Fruit fly (Drosophila melanogaster) whole organism, embryonic: Measurements from ENCODE around the gene Chpf.
A peak's percentile ranks its signal among the peaks of the same experiment; 100 is the strongest.

Source experiments
- Adf1 ChIP-seq: fragments of 200-800 bp; sonication (Bioruptor generic); IDR thresholded peaks from 2 replicates; pipeline ENCODE4 v1.3.6; 2022; ENCODE audit warnings: missing biosample characterization, missing genetic modification characterization
- Aef1 ChIP-seq: fragments of 200-800 bp; sonication (Bioruptor generic); IDR thresholded peaks from 3 replicates; pipeline ENCODE4 v1.3.6; 2022; ENCODE audit warnings: missing biosample characterization, missing genetic modification characterization
- CG12071 ChIP-seq: fragments of 200-800 bp; sonication (Bioruptor generic); optimal IDR thresholded peaks from 3 replicates; lab custom pipeline; 2018; ENCODE audit warnings: missing biosample characterization, mild to moderate bottlenecking, missing genetic modification characterization
- CG13424 ChIP-seq: fragments of 200-800 bp; sonication (Bioruptor generic); optimal IDR thresholded peaks from 2 replicates; lab custom pipeline; 2019; ENCODE audit warnings: missing biosample characterization, mild to moderate bottlenecking, missing genetic modification characterization, moderate library complexity
- CG13775 ChIP-seq: fragments of 200-800 bp; sonication (Bioruptor generic); optimal IDR thresholded peaks from 3 replicates; lab custom pipeline; 2017; ENCODE audit warnings: missing biosample characterization, mild to moderate bottlenecking, missing genetic modification characterization
- CG14667 ChIP-seq: fragments of 200-800 bp; sonication (Bioruptor generic); IDR thresholded peaks from 2 replicates; pipeline ENCODE4 v1.3.6; 2022; ENCODE audit warnings: missing biosample characterization, missing genetic modification characterization
- CG17829 ChIP-seq: fragments of 200-800 bp; optimal IDR thresholded peaks from 2 replicates; lab custom pipeline; 2019; ENCODE audit warnings: missing biosample characterization, mild to moderate bottlenecking, missing genetic modification characterization, moderate library complexity
- CG2129 ChIP-seq: fragments of 200-800 bp; sonication (Bioruptor generic); IDR thresholded peaks from 2 replicates; pipeline ENCODE4 v1.3.6; 2022; ENCODE audit warnings: missing biosample characterization, missing genetic modification characterization; ENCODE audit not compliant: partially characterized antibody
- CG2712 ChIP-seq: fragments of 200-800 bp; optimal IDR thresholded peaks from 3 replicates; lab custom pipeline; 2019; ENCODE audit warnings: missing biosample characterization, mild to moderate bottlenecking, missing genetic modification characterization, moderate library complexity
- CG30431 ChIP-seq: fragments of 200-800 bp; sonication (Bioruptor generic); optimal IDR thresholded peaks from 2 replicates; lab custom pipeline; 2017; ENCODE audit warnings: missing biosample characterization, missing genetic modification characterization
- CG33213 ChIP-seq: fragments of 200-800 bp; sonication (Bioruptor generic); optimal IDR thresholded peaks from 3 replicates; lab custom pipeline; 2016; ENCODE audit warnings: missing biosample characterization, missing genetic modification characterization
- CG33557 ChIP-seq: fragments of 200-800 bp; sonication (Bioruptor generic); optimal IDR thresholded peaks from 2 replicates; lab custom pipeline; 2019; ENCODE audit warnings: missing biosample characterization, mild to moderate bottlenecking, missing genetic modification characterization, moderate library complexity
- CG3838 ChIP-seq: fragments of 200-800 bp; sonication (Bioruptor generic); optimal IDR thresholded peaks from 3 replicates; lab custom pipeline; 2016; ENCODE audit warnings: missing biosample characterization, missing genetic modification characterization
- CG42726 ChIP-seq: fragments of 200-800 bp; sonication (Bioruptor generic); IDR thresholded peaks from 2 replicates; pipeline ENCODE4 v1.3.6; 2022; ENCODE audit warnings: missing biosample characterization, missing genetic modification characterization; ENCODE audit not compliant: partially characterized antibody
- CG4730 ChIP-seq: fragments of 200-800 bp; sonication (Bioruptor generic); IDR thresholded peaks from 2 replicates; pipeline ENCODE4 v1.3.6; 2022; ENCODE audit warnings: missing biosample characterization, missing genetic modification characterization
- CG4820 ChIP-seq: fragments of 200-800 bp; sonication (Bioruptor generic); optimal IDR thresholded peaks from 3 replicates; lab custom pipeline; 2016; ENCODE audit warnings: missing biosample characterization, missing genetic modification characterization
- CG6683 ChIP-seq: fragments of 200-800 bp; sonication (Bioruptor generic); optimal IDR thresholded peaks from 2 replicates; lab custom pipeline; 2017; ENCODE audit warnings: missing biosample characterization, mild to moderate bottlenecking, missing genetic modification characterization, missing genetic modification reagents
- CG7556 ChIP-seq: fragments of 200-800 bp; sonication (Bioruptor generic); optimal IDR thresholded peaks from 2 replicates; lab custom pipeline; 2017; ENCODE audit warnings: missing biosample characterization, mild to moderate bottlenecking, missing genetic modification characterization
- CG7839 ChIP-seq: fragments of 200-800 bp; sonication (Bioruptor generic); optimal IDR thresholded peaks from 3 replicates; lab custom pipeline; 2018; ENCODE audit warnings: missing biosample characterization, mild to moderate bottlenecking, missing genetic modification characterization, moderate library complexity
- CG8089 ChIP-seq: fragments of 200-800 bp; sonication (Bioruptor generic); optimal IDR thresholded peaks from 3 replicates; lab custom pipeline; 2016; ENCODE audit warnings: missing biosample characterization, missing genetic modification characterization
- CG9609 ChIP-seq: fragments of 200-800 bp; sonication (Bioruptor generic); optimal IDR thresholded peaks from 3 replicates; lab custom pipeline; 2016; ENCODE audit warnings: missing biosample characterization, missing genetic modification characterization
- CG9817 ChIP-seq: fragments of 200-800 bp; sonication (Bioruptor generic); optimal IDR thresholded peaks from 2 replicates; lab custom pipeline; 2018; ENCODE audit warnings: missing biosample characterization, mild to moderate bottlenecking, missing genetic modification characterization, moderate library complexity
- CHES-1-like ChIP-seq: fragments of 200-800 bp; sonication (Bioruptor generic); optimal IDR thresholded peaks from 2 replicates; lab custom pipeline; 2016; ENCODE audit warnings: missing biosample characterization, missing genetic modification characterization
- Deaf1 ChIP-seq: fragments of 200-800 bp; optimal IDR thresholded peaks from 3 replicates; lab custom pipeline; 2019; ENCODE audit warnings: missing biosample characterization, mild to moderate bottlenecking, missing genetic modification characterization, moderate library complexity
- Dll ChIP-seq: fragments of 200-800 bp; sonication (Bioruptor generic); IDR thresholded peaks from 4 replicates; pipeline ENCODE4 v1.3.6; 2022; ENCODE audit warnings: missing biosample characterization, missing genetic modification characterization; ENCODE audit not compliant: partially characterized antibody
- Fer2 ChIP-seq: fragments of 200-800 bp; sonication (Bioruptor generic); optimal IDR thresholded peaks from 2 replicates; lab custom pipeline; 2018; ENCODE audit warnings: missing biosample characterization, mild to moderate bottlenecking, missing genetic modification characterization, moderate library complexity
- Hr51 ChIP-seq, 2 experiments: fragments of 200-800 bp; sonication (Bioruptor generic); optimal IDR thresholded peaks; 2 replicates in 1 of 2; 3 replicates in 1 of 2; lab custom pipeline; 2016 to 2018; ENCODE audit warnings: missing biosample characterization in 2 of 2, missing genetic modification characterization in 2 of 2, mild to moderate bottlenecking in 1 of 2, moderate library complexity in 1 of 2
- MESR4 ChIP-seq: fragments of 200-800 bp; sonication (Bioruptor generic); optimal IDR thresholded peaks from 2 replicates; lab custom pipeline; 2018; ENCODE audit warnings: missing biosample characterization, mild to moderate bottlenecking, missing genetic modification characterization, moderate library complexity
- Opbp ChIP-seq: fragments of 200-800 bp; sonication (Bioruptor generic); IDR thresholded peaks from 3 replicates; pipeline ENCODE4 v1.3.6; 2022; ENCODE audit warnings: missing biosample characterization, missing genetic modification characterization; ENCODE audit not compliant: partially characterized antibody
- Ravus ChIP-seq: fragments of 200-800 bp; sonication (Bioruptor generic); IDR thresholded peaks from 2 replicates; pipeline ENCODE4 v1.3.6; 2022; ENCODE audit warnings: missing biosample characterization, missing genetic modification characterization
- Scr ChIP-seq: fragments of 200-800 bp; sonication (Bioruptor generic); IDR thresholded peaks from 2 replicates; pipeline ENCODE4 v1.3.6; 2022; ENCODE audit warnings: missing biosample characterization, missing genetic modification characterization; ENCODE audit not compliant: partially characterized antibody
- Xbp1 ChIP-seq: fragments of 200-800 bp; sonication (Bioruptor generic); optimal IDR thresholded peaks from 3 replicates; lab custom pipeline; 2016; ENCODE audit warnings: missing biosample characterization, mild to moderate bottlenecking, missing genetic modification characterization
- ab ChIP-seq: fragments of 200-800 bp; sonication (Bioruptor generic); optimal IDR thresholded peaks from 2 replicates; lab custom pipeline; 2016; ENCODE audit warnings: missing biosample characterization, missing genetic modification characterization
- bcd ChIP-seq: fragments of 200-800 bp; sonication (Bioruptor generic); optimal IDR thresholded peaks from 2 replicates; lab custom pipeline; 2017; ENCODE audit warnings: missing biosample characterization, mild to moderate bottlenecking, missing genetic modification characterization
- crol ChIP-seq: fragments of 200-800 bp; sonication (Bioruptor generic); IDR thresholded peaks from 2 replicates; pipeline ENCODE4 v1.3.6; 2022; ENCODE audit warnings: missing biosample characterization, missing genetic modification characterization
- dan ChIP-seq: fragments of 200-800 bp; sonication (Bioruptor generic); IDR thresholded peaks from 2 replicates; pipeline ENCODE4 v1.3.6; 2022; ENCODE audit warnings: missing biosample characterization, missing genetic modification characterization
- en ChIP-seq: fragments of 200-800 bp; sonication (Bioruptor generic); optimal IDR thresholded peaks from 2 replicates; lab custom pipeline; 2016; ENCODE audit warnings: missing biosample characterization, missing genetic modification characterization
- jigr1 ChIP-seq: fragments of 200-800 bp; sonication (Bioruptor generic); IDR thresholded peaks from 3 replicates; pipeline ENCODE4 v1.3.6; 2022; ENCODE audit warnings: missing biosample characterization, missing genetic modification characterization
- lmd ChIP-seq: fragments of 200-800 bp; sonication (Bioruptor generic); IDR thresholded peaks from 2 replicates; pipeline ENCODE4 v1.3.6; 2022; ENCODE audit warnings: missing biosample characterization, missing genetic modification characterization
- lov ChIP-seq, 2 experiments: fragments of 200-800 bp in 1 of 2; fragments of >200 bp in 1 of 2; sonication (Bioruptor generic) in 1 of 2; IDR thresholded peaks in 1 of 2; optimal IDR thresholded peaks in 1 of 2; 2 replicates in 1 of 2; 3 replicates in 1 of 2; pipeline versions ENCODE4 v1.3.6 to Lab custom; 2017 to 2022; ENCODE audit warnings: missing biosample characterization in 1 of 2, missing genetic modification characterization in 1 of 2
- nmo ChIP-seq: fragments of 200-800 bp; sonication (Bioruptor generic); optimal IDR thresholded peaks from 2 replicates; lab custom pipeline; 2018; ENCODE audit warnings: missing biosample characterization, mild to moderate bottlenecking, missing genetic modification characterization, moderate library complexity
- pho ChIP-seq: fragments of 200-800 bp; sonication (Bioruptor generic); optimal IDR thresholded peaks from 2 replicates; lab custom pipeline; 2016; ENCODE audit warnings: missing biosample characterization, missing genetic modification characterization
- stc ChIP-seq: fragments of 200-800 bp; sonication (Bioruptor generic); IDR thresholded peaks from 2 replicates; pipeline ENCODE4 v1.3.6; 2022; ENCODE audit warnings: missing biosample characterization, missing genetic modification characterization
- tin ChIP-seq: fragments of 200-800 bp; sonication (Bioruptor generic); optimal IDR thresholded peaks from 3 replicates; lab custom pipeline; 2016; ENCODE audit warnings: missing biosample characterization, missing genetic modification characterization
- twi ChIP-seq: fragments of 200-800 bp; optimal IDR thresholded peaks from 2 replicates; lab custom pipeline; 2019; ENCODE audit warnings: missing biosample characterization, mild to moderate bottlenecking, missing genetic modification characterization, moderate library complexity
- unc-4 ChIP-seq: fragments of 200-800 bp; sonication (Bioruptor generic); IDR thresholded peaks from 2 replicates; pipeline ENCODE4 v1.3.6; 2022; ENCODE audit warnings: missing biosample characterization, missing genetic modification characterization; ENCODE audit not compliant: partially characterized antibody
- wek ChIP-seq: fragments of 200-800 bp; sonication (Bioruptor generic); optimal IDR thresholded peaks from 3 replicates; lab custom pipeline; 2018; ENCODE audit warnings: missing biosample characterization, mild to moderate bottlenecking, missing genetic modification characterization, moderate library complexity
- yki ChIP-seq: fragments of >200 bp; optimal IDR thresholded peaks from 3 replicates; lab custom pipeline; 2018
- z ChIP-seq: fragments of 200-800 bp; sonication (Bioruptor generic); IDR thresholded peaks from 3 replicates; pipeline ENCODE4 v1.3.6; 2022; ENCODE audit warnings: missing biosample characterization, missing genetic modification characterization

The Chpf gene

DNA sequence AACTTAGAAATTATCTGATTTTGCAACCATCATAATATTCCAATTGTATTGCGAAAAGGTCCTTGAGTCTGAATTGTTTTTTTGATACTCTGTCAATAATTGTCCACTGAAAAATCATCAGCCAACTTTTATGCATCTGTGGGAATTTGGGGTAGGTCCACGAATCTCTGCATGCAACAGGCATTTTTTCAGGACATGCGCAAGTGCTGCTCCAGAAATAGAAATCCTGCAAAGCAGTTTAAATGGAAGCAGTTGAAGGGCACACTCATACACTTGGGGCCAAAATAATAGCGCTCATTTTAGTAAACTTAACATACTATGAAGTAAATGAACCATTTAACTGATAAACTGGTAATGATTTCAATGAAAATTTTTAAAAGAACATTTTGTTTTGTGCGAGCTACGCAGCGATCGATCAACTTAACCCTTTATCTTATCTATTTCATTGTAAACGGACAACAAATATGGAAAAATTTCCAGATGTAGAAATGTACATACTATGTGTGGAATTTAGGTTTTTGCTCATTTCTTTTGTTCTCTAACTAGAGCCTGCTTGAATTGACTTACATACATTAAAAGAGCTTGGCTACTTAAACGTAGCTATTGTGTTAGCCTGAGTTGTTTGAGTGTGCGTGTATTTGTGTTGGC, 18.0 kb upstream of the Chpf start (continued):
- TF ChIP-seq CG4820 (GFP tag; lab: Kevin White, UChicago) = peak; percentile 64
- no peak for TF ChIP-seq CG14667 (GFP tag; lab: Robert Waterston, UW)
- TF ChIP-seq ab = peak; percentile 29
- peak; percentile 50 for TF ChIP-seq CG12071 (GFP tag; lab: Kevin White, UChicago)
- TF ChIP-seq CG33213 (GFP tag; lab: Kevin White, UChicago) = peak; percentile 13
- TF ChIP-seq CG4730 = no peak
- TF ChIP-seq dan = no peak
- TF ChIP-seq CG8089 (GFP tag; lab: Kevin White, UChicago) = peak; percentile 63
- no peak for TF ChIP-seq CG42726 (GFP tag; lab: Robert Waterston, UW)
- no peak for TF ChIP-seq Scr (GFP tag; lab: Robert Waterston, UW)
- peak; percentile 67 for TF ChIP-seq bcd (GFP tag; lab: Kevin White, UChicago)
- TF ChIP-seq wek = no peak
- peak; percentile 34 for TF ChIP-seq Deaf1 (tag; lab: Kevin White, UChicago)
- TF ChIP-seq Xbp1 (GFP tag; lab: Kevin White, UChicago) = peak; percentile 69
- TF ChIP-seq CHES-1-like = peak; percentile 49
- peak; percentile 84 for TF ChIP-seq nmo (GFP tag; lab: Kevin White, UChicago)
- no peak for TF ChIP-seq z
- TF ChIP-seq CG2712 (tag; lab: Kevin White, UChicago) = peak; percentile 77
- TF ChIP-seq pho (GFP tag; lab: Kevin White, UChicago) = no peak
- TF ChIP-seq Ravus = no peak
- peak; percentile 72 for TF ChIP-seq tin
- TF ChIP-seq lov (optimal IDR thresholded peaks at IDR 0.05; lab: Kevin White, UChicago) = no peak
- TF ChIP-seq lov (GFP tag; IDR thresholded peaks at IDR 0.05; lab: Robert Waterston, UW) = no peak
- TF ChIP-seq unc-4 = no peak
- no peak for TF ChIP-seq Opbp
- TF ChIP-seq CG13424 (tag; lab: Kevin White, UChicago) = peak; percentile 83
- TF ChIP-seq CG2129 = no peak
- TF ChIP-seq Fer2 = peak; percentile 62
- TF ChIP-seq CG33557 = peak; percentile 70
- TF ChIP-seq yki (lab: Kevin White, UChicago) = no peak
- TF ChIP-seq MESR4 = no peak
- peak; percentile 52 for TF ChIP-seq en (GFP tag; lab: Kevin White, UChicago)
- TF ChIP-seq twi (tag; lab: Kevin White, UChicago) = peak; percentile 60
- peak; percentile 63 for TF ChIP-seq lmd (GFP tag; lab: Robert Waterston, UW)
- TF ChIP-seq Adf1 (GFP tag; lab: Robert Waterston, UW) = no peak
- TF ChIP-seq Dll (GFP tag; lab: Robert Waterston, UW) = no peak
- peak in 1 of 2 experiments; percentile 74 for TF ChIP-seq Hr51 (GFP tag; optimal IDR thresholded peaks at IDR 0.05; lab: Kevin White, UChicago)
- TF ChIP-seq CG6683 (GFP tag; lab: Kevin White, UChicago) = peak; percentile 50
- peak; percentile 59 for TF ChIP-seq CG13775 (GFP tag; lab: Kevin White, UChicago)
- no peak for TF ChIP-seq CG3838 (GFP tag; lab: Kevin White, UChicago)
- peak; percentile 65 for TF ChIP-seq CG17829
- no peak for TF ChIP-seq crol (GFP tag; lab: Robert Waterston, UW)
- peak; percentile 61 for TF ChIP-seq CG30431 (GFP tag; lab: Kevin White, UChicago)
- TF ChIP-seq CG9817 (tag; lab: Kevin White, UChicago) = peak; percentile 53
- peak; percentile 86 for TF ChIP-seq CG7839 (tag; lab: Kevin White, UChicago)
- TF ChIP-seq CG9609 (GFP tag; lab: Kevin White, UChicago) = peak; percentile 66
- peak; percentile 82 for TF ChIP-seq CG7556
- TF ChIP-seq jigr1 (GFP tag; lab: Robert Waterston, UW) = no peak
- peak; percentile 12; the same call in 1 of the 2 replicates for TF ChIP-seq stc
- no peak for TF ChIP-seq Aef1 (GFP tag; lab: Robert Waterston, UW)
